Fruit fly (Drosophila melanogaster): ENCODE measurements around the gene CG44038.
A peak's percentile ranks its signal among the peaks of the same experiment; 100 is the strongest.

The CG44038 gene

dm6 chr3R:12285589-12285988, 24.8 kb downstream of the CG44038 start:
- TF ChIP-seq Lpt (GFP tag; optimal IDR thresholded peaks at IDR 0.05), result no peak
- TF ChIP-seq svp (GFP tag), result peak; percentile 96

dm6 chr3R:12288580-12289299, 28.0 kb downstream of the CG44038 start:
- TF ChIP-seq Eip75B (GFP tag; optimal IDR thresholded peaks at IDR 0.05), result peak; percentile 0
- TF ChIP-seq Eip78C (GFP tag), result peak; percentile 66
- no peak for TF ChIP-seq CG11294 (GFP tag; IDR thresholded peaks at IDR 0.05)
- peak in 1 of 2 experiments; percentile 15 for TF ChIP-seq ss (GFP tag; optimal IDR thresholded peaks at IDR 0.05)
- no peak for TF ChIP-seq CG3032 (tag; optimal IDR thresholded peaks at IDR 0.05)
- TF ChIP-seq spab (GFP tag; optimal IDR thresholded peaks at IDR 0.05), result peak; percentile 4
- peak; percentile 45 for TF ChIP-seq Hr4 (GFP tag; optimal IDR thresholded peaks at IDR 0.05)
- TF ChIP-seq svp (GFP tag), result peak; percentile 52
- peak; percentile 9 for TF ChIP-seq CG10669 (GFP tag; optimal IDR thresholded peaks at IDR 0.05)
- peak; percentile 56 for TF ChIP-seq CG32006 (GFP tag; optimal IDR thresholded peaks at IDR 0.05)
- TF ChIP-seq CG6163 (GFP tag; IDR thresholded peaks at IDR 0.05), result peak; percentile 54; the same call in 1 of the 3 replicates
- no peak for TF ChIP-seq lz (GFP tag; optimal IDR thresholded peaks at IDR 0.05)
- TF ChIP-seq CG10631 (GFP tag; optimal IDR thresholded peaks at IDR 0.05), result peak; percentile 2
- TF ChIP-seq Ets96B (tag; optimal IDR thresholded peaks at IDR 0.05), result peak; percentile 46
- TF ChIP-seq eg (GFP tag; IDR thresholded peaks at IDR 0.05), result peak; percentile 29; the same call in 1 of the 3 replicates

dm6 chr3R:12290466-12291237, 29.9 kb downstream of the CG44038 start:
- TF ChIP-seq svp (GFP tag) (peak; percentile 58), CG8632 (GFP tag; optimal IDR thresholded peaks at IDR 0.05) (no peak), fkh (GFP tag; optimal IDR thresholded peaks at IDR 0.05) (peak; percentile 43)

- TF ChIP-seq CG1621 (tag; optimal IDR thresholded peaks at IDR 0.05), result no peak
- peak; percentile 68 for TF ChIP-seq svp (GFP tag)
These were observed 31.1 kb downstream of the CG44038 start for dm6 chr3R:12291872-12292271.

dm6 chr3R:12297261-12297660, 36.5 kb downstream of the CG44038 start:
- TF ChIP-seq fkh (GFP tag; optimal IDR thresholded peaks at IDR 0.05) (no peak), svp (GFP tag) (peak; percentile 78), CG11294 (GFP tag; IDR thresholded peaks at IDR 0.05) (peak; percentile 49), dac (GFP tag; optimal IDR thresholded peaks at IDR 0.05) (peak; percentile 39), Lpt (GFP tag; optimal IDR thresholded peaks at IDR 0.05) (peak; percentile 61), lz (GFP tag; optimal IDR thresholded peaks at IDR 0.05) (no peak), Hr38 (GFP tag; optimal IDR thresholded peaks at IDR 0.05) (no peak), Eip75B (GFP tag; optimal IDR thresholded peaks at IDR 0.05) (peak; percentile 23), CG16779 (tag; optimal IDR thresholded peaks at IDR 0.05) (peak; percentile 34), Eip78C (GFP tag) (peak; percentile 85), CG32006 (GFP tag; optimal IDR thresholded peaks at IDR 0.05) (peak; percentile 78), fd59A (GFP tag; optimal IDR thresholded peaks at IDR 0.05) (no peak), dsx (GFP tag; optimal IDR thresholded peaks at IDR 0.05; ENCODE audit: poor library complexity, severe bottlenecking) (peak; percentile 29), CG6163 (GFP tag; IDR thresholded peaks at IDR 0.05) (peak; percentile 58; the same call in 1 of the 3 replicates), net (GFP tag; optimal IDR thresholded peaks at IDR 0.05) (peak; percentile 28), salr (GFP tag; optimal IDR thresholded peaks at IDR 0.05) (peak in 1 of 2 experiments; percentile 58), CG10631 (GFP tag; optimal IDR thresholded peaks at IDR 0.05) (peak; percentile 9), esn (GFP tag; optimal IDR thresholded peaks at IDR 0.05) (no peak), achi (GFP tag; optimal IDR thresholded peaks at IDR 0.05) (peak; percentile 59), CG8119 (GFP tag; IDR thresholded peaks at IDR 0.05) (peak; percentile 86), CG9139 (GFP tag; optimal IDR thresholded peaks at IDR 0.05) (no peak), Hr39 (GFP tag; optimal IDR thresholded peaks at IDR 0.05) (no peak), acj6 (GFP tag; optimal IDR thresholded peaks at IDR 0.05) (peak; percentile 28), Ets21C (GFP tag; optimal IDR thresholded peaks at IDR 0.05) (no peak), CG3919 (GFP tag; optimal IDR thresholded peaks at IDR 0.05) (peak; percentile 39), spab (GFP tag; optimal IDR thresholded peaks at IDR 0.05) (peak; percentile 13), fd85E (GFP tag; optimal IDR thresholded peaks at IDR 0.05) (no peak), CG3032 (tag; optimal IDR thresholded peaks at IDR 0.05) (peak; percentile 44), CG6276 (GFP tag; optimal IDR thresholded peaks at IDR 0.05) (peak; percentile 78), CG6854 (GFP tag; optimal IDR thresholded peaks at IDR 0.05) (no peak), OdsH (GFP tag; optimal IDR thresholded peaks at IDR 0.05) (peak; percentile 46), pdm3 (GFP tag; optimal IDR thresholded peaks at IDR 0.05) (peak; percentile 29)
